Worm (Caenorhabditis elegans): Measurements from ENCODE around the gene scl-8.

Gene scl-8

DNA sequence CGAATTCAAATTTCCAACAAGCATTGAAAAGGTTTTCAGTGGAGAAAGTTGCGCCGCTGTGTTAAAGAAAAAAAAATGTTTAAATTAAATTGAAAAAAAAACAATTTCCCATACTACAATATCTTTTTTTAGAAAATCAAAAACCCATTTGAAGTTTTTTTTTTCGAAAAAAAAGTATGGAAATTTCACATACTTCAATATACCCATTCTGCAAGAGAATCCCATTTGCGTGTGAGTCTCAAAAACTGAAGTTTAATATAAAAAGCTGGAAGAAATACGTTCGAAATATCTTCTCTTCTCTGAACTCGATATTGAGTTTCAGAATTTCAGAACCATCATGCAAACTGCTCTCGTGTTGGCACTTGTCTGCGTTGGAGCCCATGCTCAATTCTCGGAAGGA lies 1.4 kb upstream of the scl-8 start, which contains the start of gene scl-7:
Gene scl-7 (plus strand): TSS at position 301 of the 400 bp plus-strand sequence.
- TF ChIP-seq W03F9.2 (tag; optimal IDR thresholded peaks at IDR 0.05) = no peak
- TF ChIP-seq dao-5 (tag; optimal IDR thresholded peaks at IDR 0.05) = no peak
- TF ChIP-seq him-1 (tag; optimal IDR thresholded peaks at IDR 0.05) = no peak

DNA sequence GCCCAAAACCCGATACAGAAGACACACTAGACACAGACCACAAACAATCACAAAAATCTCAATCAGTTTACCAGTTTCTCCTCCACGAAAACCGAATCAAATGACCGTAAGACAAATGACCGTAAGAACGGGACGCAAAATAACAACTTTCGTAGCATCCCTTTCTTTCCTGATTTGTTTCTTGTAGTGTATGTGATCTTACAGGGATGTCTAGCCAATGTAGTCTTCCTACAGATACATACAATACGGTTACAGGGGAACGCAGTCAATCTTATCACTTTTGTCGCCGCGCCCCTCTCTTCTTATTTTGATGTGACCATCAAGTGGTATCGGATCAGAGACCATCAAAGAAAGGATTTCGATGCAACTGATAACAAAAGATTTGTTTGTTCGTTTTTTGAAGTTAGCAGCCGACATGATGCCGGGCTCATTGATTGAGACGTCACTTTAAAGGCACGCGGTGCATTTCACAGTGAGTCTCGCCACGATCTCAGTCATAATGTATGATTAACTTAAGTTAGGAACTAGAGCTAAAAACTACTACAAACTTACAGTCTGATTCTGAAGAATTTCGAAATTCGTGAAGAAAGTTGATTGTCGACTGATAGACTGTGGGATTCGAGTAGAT lies 4.2 kb downstream of the scl-8 start:
- TF ChIP-seq W03F9.2 (tag; optimal IDR thresholded peaks at IDR 0.05) = no peak
- TF ChIP-seq dao-5 (tag; optimal IDR thresholded peaks at IDR 0.05) = no peak
- no peak for TF ChIP-seq him-1 (tag; optimal IDR thresholded peaks at IDR 0.05)

ce11 chrIV:13076620-13077019 lies 5.1 kb downstream of the scl-8 start, which contains the start of gene C39E9.7:
TSS of gene C39E9.7 (minus strand) at chrIV:13076720.
- TF ChIP-seq him-1 (tag; optimal IDR thresholded peaks at IDR 0.05) = no peak

- TF ChIP-seq him-1 (tag; optimal IDR thresholded peaks at IDR 0.05) (no peak), dao-5 (tag; optimal IDR thresholded peaks at IDR 0.05) (no peak), W03F9.2 (tag; optimal IDR thresholded peaks at IDR 0.05) (no peak)
Observed at ce11 chrIV:13077694-13078093, 6.1 kb downstream of the scl-8 start.

- no peak for TF ChIP-seq him-1 (tag; optimal IDR thresholded peaks at IDR 0.05)
- TF ChIP-seq dao-5 (tag; optimal IDR thresholded peaks at IDR 0.05) = no peak
- no peak for TF ChIP-seq W03F9.2 (tag; optimal IDR thresholded peaks at IDR 0.05)
Observed at ce11 chrIV:13078342-13078741, 6.8 kb downstream of the scl-8 start.

ce11 chrIV:13079119-13079518 lies 7.6 kb downstream of the scl-8 start, which contains the start of gene C39E9.8:
TSS of gene C39E9.8 (plus strand) at chrIV:13079446.
- TF ChIP-seq dao-5 (tag; optimal IDR thresholded peaks at IDR 0.05) (no peak), W03F9.2 (tag; optimal IDR thresholded peaks at IDR 0.05) (no peak), him-1 (tag; optimal IDR thresholded peaks at IDR 0.05) (no peak)

DNA sequence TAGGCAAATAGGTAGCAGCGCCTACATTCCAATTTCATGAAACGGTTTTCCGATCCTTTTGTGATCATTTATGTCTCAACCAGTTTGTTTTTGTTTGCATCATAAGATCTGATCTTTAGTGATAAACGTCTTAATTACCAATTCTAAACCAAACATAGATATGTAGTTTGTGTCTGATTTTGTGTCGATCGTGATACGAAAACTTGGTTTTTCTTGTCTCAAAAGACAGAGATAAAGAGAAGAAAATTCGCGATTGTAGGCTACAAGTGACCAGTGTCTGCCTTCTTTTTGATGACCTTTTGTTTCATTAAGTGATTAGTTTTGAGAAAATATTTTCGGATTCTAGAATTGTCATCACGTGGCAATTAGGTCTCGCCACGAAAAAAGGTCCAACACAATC lies 8.6 kb downstream of the scl-8 start:
- no peak for TF ChIP-seq W03F9.2 (tag; optimal IDR thresholded peaks at IDR 0.05)

DNA sequence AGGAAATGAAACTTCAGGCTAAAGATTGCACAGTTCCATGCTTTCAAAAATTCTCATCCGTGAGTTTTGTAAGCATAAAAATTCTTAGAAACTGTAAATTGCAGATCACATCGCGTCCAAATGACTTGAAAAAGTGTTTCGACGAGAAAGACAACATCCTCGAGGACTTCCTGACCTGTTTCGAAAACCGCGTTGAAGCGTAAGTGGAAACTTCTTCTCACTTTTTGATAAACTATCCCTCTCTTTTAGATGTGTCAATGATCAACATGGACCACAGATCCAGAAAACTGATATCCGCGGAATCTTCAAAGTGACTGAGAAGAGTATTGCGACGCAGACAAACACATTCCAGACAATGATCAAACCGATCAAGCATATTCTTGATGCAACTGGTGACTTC lies 9.3 kb downstream of the scl-8 start:
- TF ChIP-seq W03F9.2 (tag; optimal IDR thresholded peaks at IDR 0.05) = no peak
- TF ChIP-seq him-1 (tag; optimal IDR thresholded peaks at IDR 0.05) = no peak
- no peak for TF ChIP-seq dao-5 (tag; optimal IDR thresholded peaks at IDR 0.05)

DNA sequence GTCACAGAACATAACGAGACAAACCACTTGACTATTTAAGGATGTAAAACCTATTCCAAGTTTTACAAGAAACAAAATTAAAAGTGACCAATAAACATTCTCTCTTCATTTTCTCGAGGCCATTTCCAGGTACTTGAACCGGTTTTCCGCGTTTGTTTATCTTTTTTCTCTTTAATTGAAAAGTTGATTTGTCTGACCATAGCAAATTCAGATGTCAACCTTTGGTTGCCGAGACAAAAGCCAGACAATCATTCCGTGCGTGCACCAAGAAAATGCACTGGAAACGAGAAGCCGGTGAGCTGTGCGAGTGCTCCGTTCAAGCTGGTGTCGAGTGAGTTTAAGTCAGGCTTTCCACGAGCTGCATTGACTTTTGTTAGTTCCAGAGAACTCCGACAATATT lies 10.6 kb downstream of the scl-8 start:
- TF ChIP-seq W03F9.2 (tag; optimal IDR thresholded peaks at IDR 0.05) (no peak), dao-5 (tag; optimal IDR thresholded peaks at IDR 0.05) (no peak), him-1 (tag; optimal IDR thresholded peaks at IDR 0.05) (no peak)

- no peak for TF ChIP-seq dao-5 (tag; optimal IDR thresholded peaks at IDR 0.05)
- no peak for TF ChIP-seq W03F9.2 (tag; optimal IDR thresholded peaks at IDR 0.05)
- no peak for TF ChIP-seq him-1 (tag; optimal IDR thresholded peaks at IDR 0.05)
Observed at ce11 chrIV:13082836-13083763, 11.6 kb downstream of the scl-8 start.

- TF ChIP-seq him-1 (tag; optimal IDR thresholded peaks at IDR 0.05) (no peak), W03F9.2 (tag; optimal IDR thresholded peaks at IDR 0.05) (no peak), dao-5 (tag; optimal IDR thresholded peaks at IDR 0.05) (no peak)
Observed at ce11 chrIV:13085675-13086074, 14.1 kb downstream of the scl-8 start.

ce11 chrIV:13086705-13087104 lies 15.2 kb downstream of the scl-8 start, which contains the start of gene spin-2:
TSS of gene spin-2 (plus strand) at chrIV:13087005.
- TF ChIP-seq dao-5 (tag; optimal IDR thresholded peaks at IDR 0.05) = no peak

- TF ChIP-seq him-1 (tag; optimal IDR thresholded peaks at IDR 0.05) = no peak
Observed at ce11 chrIV:13089671-13090242, 18.2 kb downstream of the scl-8 start.

ce11 chrIV:13090967-13091366 lies 19.4 kb downstream of the scl-8 start, which contains the start of gene col-132:
TSS of gene col-132 (minus strand) at chrIV:13091067.
- TF ChIP-seq him-1 (tag; optimal IDR thresholded peaks at IDR 0.05) (no peak), dao-5 (tag; optimal IDR thresholded peaks at IDR 0.05) (no peak), W03F9.2 (tag; optimal IDR thresholded peaks at IDR 0.05) (no peak)
